Fruit fly (Drosophila melanogaster) whole organism, embryonic: Measurements from ENCODE around the gene CG10140.

Source experiments
- Blimp-1 ChIP-seq: fragments of 200-800 bp; sonication (Bioruptor generic); optimal IDR thresholded peaks from 3 replicates; lab custom pipeline; 2018; ENCODE audit warnings: missing biosample characterization, missing genetic modification characterization, mild to moderate bottlenecking, moderate library complexity, missing genetic modification reagents
- CG10979 ChIP-seq: fragments of 200-800 bp; sonication (Bioruptor generic); optimal IDR thresholded peaks from 2 replicates; lab custom pipeline; 2018; ENCODE audit warnings: missing biosample characterization, mild to moderate bottlenecking, missing genetic modification characterization, moderate library complexity
- CG11504 ChIP-seq: fragments of 200-800 bp; sonication (Bioruptor generic); optimal IDR thresholded peaks from 3 replicates; lab custom pipeline; 2019; ENCODE audit warnings: missing biosample characterization, mild to moderate bottlenecking, missing genetic modification characterization, moderate library complexity
- CG11560 ChIP-seq: fragments of 200-800 bp; sonication (Bioruptor generic); IDR thresholded peaks from 3 replicates; pipeline ENCODE4 v1.3.6; 2022; ENCODE audit warnings: missing biosample characterization, missing genetic modification characterization
- CG11696 ChIP-seq: fragments of 200-800 bp; sonication (Bioruptor generic); IDR thresholded peaks from 2 replicates; pipeline ENCODE4 v1.3.6; 2022; ENCODE audit warnings: missing biosample characterization, missing genetic modification characterization
- CG13287 ChIP-seq: fragments of 200-800 bp; sonication (Bioruptor generic); IDR thresholded peaks from 2 replicates; pipeline ENCODE4 v1.3.6; 2022; ENCODE audit warnings: missing biosample characterization, missing genetic modification characterization; ENCODE audit not compliant: partially characterized antibody
- CG14710 ChIP-seq: fragments of 200-800 bp; sonication (Bioruptor generic); optimal IDR thresholded peaks from 3 replicates; lab custom pipeline; 2019; ENCODE audit warnings: missing biosample characterization, mild to moderate bottlenecking, missing genetic modification characterization, moderate library complexity
- CG1529 ChIP-seq: fragments of 200-800 bp; sonication (Bioruptor generic); optimal IDR thresholded peaks from 3 replicates; lab custom pipeline; 2018; ENCODE audit warnings: missing biosample characterization, missing genetic modification characterization
- CG15601 ChIP-seq: fragments of 200-800 bp; sonication (Bioruptor generic); optimal IDR thresholded peaks from 3 replicates; lab custom pipeline; 2019; ENCODE audit warnings: missing biosample characterization, mild to moderate bottlenecking, missing genetic modification characterization, moderate library complexity
- CG17361 ChIP-seq: fragments of 200-800 bp; sonication (Bioruptor generic); IDR thresholded peaks from 3 replicates; pipeline ENCODE4 v1.3.6; 2022; ENCODE audit warnings: missing biosample characterization, missing genetic modification characterization
- CG17829 ChIP-seq: fragments of 200-800 bp; optimal IDR thresholded peaks from 2 replicates; lab custom pipeline; 2019; ENCODE audit warnings: missing biosample characterization, mild to moderate bottlenecking, missing genetic modification characterization, moderate library complexity
- CG18262 ChIP-seq: fragments of 200-800 bp; optimal IDR thresholded peaks from 3 replicates; lab custom pipeline; 2019; ENCODE audit warnings: missing biosample characterization, mild to moderate bottlenecking, missing genetic modification characterization, moderate library complexity
- CG2712 ChIP-seq: fragments of 200-800 bp; optimal IDR thresholded peaks from 3 replicates; lab custom pipeline; 2019; ENCODE audit warnings: missing biosample characterization, mild to moderate bottlenecking, missing genetic modification characterization, moderate library complexity
- CG31388 ChIP-seq: fragments of 200-800 bp; sonication (Bioruptor generic); optimal IDR thresholded peaks from 2 replicates; lab custom pipeline; 2016; ENCODE audit warnings: missing biosample characterization, missing genetic modification characterization
- CG6272 ChIP-seq: fragments of 200-800 bp; sonication (Bioruptor generic); IDR thresholded peaks from 2 replicates; pipeline ENCODE4 v1.3.6; 2022; ENCODE audit warnings: missing biosample characterization, missing genetic modification characterization
- CG6765 ChIP-seq: fragments of 200-800 bp; sonication (Bioruptor generic); optimal IDR thresholded peaks from 3 replicates; lab custom pipeline; 2017; ENCODE audit warnings: missing biosample characterization, mild to moderate bottlenecking, missing genetic modification characterization
- CG9727 ChIP-seq: fragments of 200-800 bp; sonication (Bioruptor generic); optimal IDR thresholded peaks from 3 replicates; lab custom pipeline; 2017; ENCODE audit warnings: missing biosample characterization, mild to moderate bottlenecking, missing genetic modification characterization
- Dip3 ChIP-seq: fragments of 200-800 bp; sonication (Bioruptor generic); optimal IDR thresholded peaks from 3 replicates; lab custom pipeline; 2016; ENCODE audit warnings: missing biosample characterization, missing genetic modification characterization
- Doc2 ChIP-seq: fragments of 200-800 bp; sonication (Bioruptor generic); IDR thresholded peaks from 2 replicates; pipeline ENCODE4 v1.3.6; 2022; ENCODE audit warnings: missing biosample characterization, missing genetic modification characterization
- Lpt ChIP-seq: fragments of >200 bp; optimal IDR thresholded peaks from 2 replicates; lab custom pipeline; 2018; ENCODE audit warnings: missing biosample characterization, missing genetic modification characterization
- MTF-1 ChIP-seq: fragments of 200-800 bp; sonication (Bioruptor generic); optimal IDR thresholded peaks from 2 replicates; lab custom pipeline; 2018; ENCODE audit warnings: missing biosample characterization, mild to moderate bottlenecking, missing genetic modification characterization, borderline replicate concordance
- Med ChIP-seq: fragments of 200-800 bp; sonication (Bioruptor generic); peaks from one replicate; lab custom pipeline; 2016; ENCODE audit warnings: missing biosample characterization, missing genetic modification characterization, mild to moderate bottlenecking, inconsistent platforms, moderate library complexity
- NC2β ChIP-seq: fragments of 200-800 bp; sonication (Bioruptor generic); optimal IDR thresholded peaks from 2 replicates; lab custom pipeline; 2016; ENCODE audit warnings: missing biosample characterization, missing genetic modification characterization
- Nf-YC ChIP-seq: fragments of 200-800 bp; optimal IDR thresholded peaks from 3 replicates; lab custom pipeline; 2019; ENCODE audit warnings: missing biosample characterization, mild to moderate bottlenecking, missing genetic modification characterization, moderate library complexity
- Six4 ChIP-seq: fragments of 200-800 bp; sonication (Bioruptor generic); optimal IDR thresholded peaks from 2 replicates; lab custom pipeline; 2016; ENCODE audit warnings: missing biosample characterization, missing genetic modification characterization
- Sox102F ChIP-seq: fragments of 200-800 bp; sonication (Bioruptor generic); optimal IDR thresholded peaks from 2 replicates; lab custom pipeline; 2018; ENCODE audit warnings: missing biosample characterization, mild to moderate bottlenecking, missing genetic modification characterization, moderate library complexity
- bsh ChIP-seq, 2 experiments: fragments of 200-800 bp; sonication (Bioruptor generic); optimal IDR thresholded peaks; 2 replicates each; lab custom pipeline; 2017 to 2018; ENCODE audit warnings: mild to moderate bottlenecking in 2 of 2, missing biosample characterization in 2 of 2, missing genetic modification characterization in 2 of 2, moderate library complexity in 1 of 2
- cad ChIP-seq: fragments of >200 bp; optimal IDR thresholded peaks from 2 replicates; lab custom pipeline; 2017; ENCODE audit warnings: missing biosample characterization, missing genetic modification characterization
- dmrt11E ChIP-seq: fragments of 200-800 bp; sonication (Bioruptor generic); optimal IDR thresholded peaks from 3 replicates; lab custom pipeline; 2018; ENCODE audit warnings: missing biosample characterization, mild to moderate bottlenecking, missing genetic modification characterization, moderate library complexity
- ems ChIP-seq: fragments of 200-800 bp; sonication (Bioruptor generic); optimal IDR thresholded peaks from 3 replicates; lab custom pipeline; 2016; ENCODE audit warnings: missing biosample characterization, missing genetic modification characterization
- gem ChIP-seq: fragments of 200-800 bp; sonication (Bioruptor generic); optimal IDR thresholded peaks from 2 replicates; lab custom pipeline; 2019; ENCODE audit warnings: missing biosample characterization, mild to moderate bottlenecking, missing genetic modification characterization, moderate library complexity
- lola ChIP-seq, 3 experiments: fragments of >200 bp in 2 of 3; fragments of 200-800 bp in 1 of 3; sonication (Bioruptor generic) in 1 of 3; optimal IDR thresholded peaks; 2 replicates each; lab custom pipeline; 2017 to 2019; ENCODE audit warnings: missing biosample characterization in 3 of 3, missing genetic modification characterization in 3 of 3, mild to moderate bottlenecking in 1 of 3, moderate library complexity in 1 of 3
- maf-S ChIP-seq: fragments of 200-800 bp; sonication (Bioruptor generic); optimal IDR thresholded peaks from 2 replicates; lab custom pipeline; 2016; ENCODE audit warnings: missing biosample characterization, missing genetic modification characterization
- nerfin-2 ChIP-seq: fragments of 200-800 bp; sonication (Bioruptor generic); IDR thresholded peaks from 2 replicates; pipeline ENCODE4 v1.3.6; 2022; ENCODE audit warnings: missing biosample characterization, missing genetic modification characterization; ENCODE audit not compliant: partially characterized antibody
- phol ChIP-seq: fragments of 200-800 bp; sonication (Bioruptor generic); optimal IDR thresholded peaks from 3 replicates; lab custom pipeline; 2018; ENCODE audit warnings: missing biosample characterization, mild to moderate bottlenecking, missing genetic modification characterization, moderate library complexity
- pita ChIP-seq: fragments of 200-800 bp; sonication (Bioruptor generic); optimal IDR thresholded peaks from 2 replicates; lab custom pipeline; 2017; ENCODE audit warnings: missing biosample characterization, mild to moderate bottlenecking, missing genetic modification characterization
- pzg ChIP-seq: fragments of 200-800 bp; sonication (Bioruptor generic); optimal IDR thresholded peaks from 3 replicates; lab custom pipeline; 2018; ENCODE audit warnings: missing biosample characterization, mild to moderate bottlenecking, missing genetic modification characterization, moderate library complexity
- sens ChIP-seq: fragments of 200-800 bp; sonication (Bioruptor generic); peaks from one replicate; lab custom pipeline; 2016; ENCODE audit warnings: missing biosample characterization, missing genetic modification characterization
- slp2 ChIP-seq: fragments of 200-800 bp; sonication (Bioruptor generic); optimal IDR thresholded peaks from 2 replicates; lab custom pipeline; 2016; ENCODE audit warnings: missing biosample characterization, missing genetic modification characterization
- tio ChIP-seq: fragments of 200-800 bp; sonication (Bioruptor generic); optimal IDR thresholded peaks from 2 replicates; lab custom pipeline; 2017; ENCODE audit warnings: missing biosample characterization, missing genetic modification characterization, inconsistent platforms
- ttk ChIP-seq: fragments of 200-800 bp; sonication (Bioruptor generic); IDR thresholded peaks from 2 replicates; pipeline ENCODE4 v2.1.2; 2022; ENCODE audit warnings: missing biosample characterization, missing genetic modification characterization
- unpg ChIP-seq: fragments of 200-800 bp; sonication (Bioruptor generic); optimal IDR thresholded peaks from 3 replicates; lab custom pipeline; 2018; ENCODE audit warnings: missing biosample characterization, mild to moderate bottlenecking, missing genetic modification characterization, moderate library complexity
- zen ChIP-seq: fragments of 200-800 bp; sonication (Bioruptor generic); optimal IDR thresholded peaks from 3 replicates; lab custom pipeline; 2018; ENCODE audit warnings: missing biosample characterization, mild to moderate bottlenecking, missing genetic modification characterization, moderate library complexity

The CG10140 gene

DNA sequence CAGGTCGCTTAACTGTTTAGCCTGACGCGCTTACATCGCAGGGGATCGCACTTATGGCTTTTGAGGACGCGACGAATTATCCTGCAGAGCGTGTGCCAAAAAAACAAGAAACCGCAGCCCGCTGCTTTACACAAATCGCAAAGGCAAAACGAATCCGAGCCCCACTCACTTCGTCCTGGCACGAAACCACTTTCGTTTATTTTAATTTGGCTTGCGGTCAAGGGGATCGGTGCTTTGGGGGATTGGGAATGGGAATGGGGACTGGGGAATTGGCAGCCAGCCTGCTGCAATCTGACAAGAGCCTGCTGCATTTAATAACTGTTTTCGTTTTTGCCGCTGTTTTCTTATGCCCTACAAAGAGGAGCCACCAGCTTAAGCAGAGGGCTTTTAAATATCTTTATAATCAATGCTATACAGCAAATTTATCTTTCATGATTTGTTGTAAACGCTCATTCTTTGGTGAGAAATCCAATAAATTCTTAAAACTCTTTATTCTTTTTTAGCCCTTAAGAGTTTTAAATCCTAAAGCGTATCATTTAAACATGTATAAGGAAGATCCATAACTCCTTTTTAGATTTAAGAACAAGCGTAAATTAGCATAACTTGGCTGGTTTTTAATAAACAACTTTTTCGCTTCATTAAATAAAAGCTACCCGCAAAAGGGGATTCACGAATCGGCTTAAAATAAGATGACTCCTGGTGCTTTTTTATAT lies 30.3 kb downstream of the CG10140 start:
- TF ChIP-seq unpg (GFP tag; lab: Kevin White, UChicago) (no peak), sens (GFP tag; lab: Kevin White, UChicago) (peak; percentile 11)

DNA sequence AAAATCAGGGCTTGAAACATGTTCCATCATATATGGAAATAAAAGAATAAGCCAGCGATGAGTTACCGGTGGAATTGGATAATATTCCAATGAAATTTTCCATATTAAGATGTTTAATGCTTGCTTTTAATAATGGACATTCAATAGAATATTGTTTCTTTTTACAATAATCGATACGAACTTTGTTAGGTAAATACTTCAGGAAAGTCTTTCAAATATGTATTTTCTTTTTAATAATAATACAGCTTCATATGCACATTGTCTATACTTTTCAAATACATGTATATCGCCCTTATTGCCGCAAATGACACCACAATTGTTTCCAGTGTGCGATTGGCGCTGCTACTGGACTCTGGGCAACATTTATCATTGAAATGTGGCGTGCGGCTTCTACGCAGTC lies 33.4 kb downstream of the CG10140 start:
- TF ChIP-seq CG14710 = peak; percentile 3
- TF ChIP-seq Med (GFP tag; lab: Kevin White, UChicago) = peak; percentile 41
- peak; percentile 6 for TF ChIP-seq gem (tag; lab: Kevin White, UChicago)
- no peak for TF ChIP-seq Dip3 (GFP tag; lab: Kevin White, UChicago)
- peak; percentile 11 for TF ChIP-seq CG17829
- peak in 1 of 3 experiments; percentile 48 for TF ChIP-seq lola (GFP tag; optimal IDR thresholded peaks at IDR 0.05; lab: Kevin White, UChicago)
- TF ChIP-seq CG9727 (GFP tag; lab: Kevin White, UChicago) = peak; percentile 37
- TF ChIP-seq CG18262 (tag; lab: Kevin White, UChicago) = peak; percentile 20
- TF ChIP-seq Doc2 = no peak
- no peak for TF ChIP-seq CG6765
- peak; percentile 6 for TF ChIP-seq CG10979 (tag; lab: Kevin White, UChicago)
- no peak for TF ChIP-seq CG6272
- peak; percentile 40 for TF ChIP-seq dmrt11E (tag; lab: Kevin White, UChicago)
- peak; percentile 84 for TF ChIP-seq sens (GFP tag; lab: Kevin White, UChicago)
- peak; percentile 20 for TF ChIP-seq tio (GFP tag; lab: Kevin White, UChicago)
- TF ChIP-seq CG11504 (tag; lab: Kevin White, UChicago) = peak; percentile 24
- peak; percentile 2 for TF ChIP-seq CG2712 (tag; lab: Kevin White, UChicago)
- TF ChIP-seq phol (tag; lab: Kevin White, UChicago) = peak; percentile 18
- 0 out of 3 replicates have a peak, but pooled peaks have one; percentile 37 for TF ChIP-seq CG17361 (GFP tag; lab: Robert Waterston, UW)
- TF ChIP-seq bsh (GFP tag; optimal IDR thresholded peaks at IDR 0.05; lab: Kevin White, UChicago) = peak in 1 of 2 experiments; percentile 12

DNA sequence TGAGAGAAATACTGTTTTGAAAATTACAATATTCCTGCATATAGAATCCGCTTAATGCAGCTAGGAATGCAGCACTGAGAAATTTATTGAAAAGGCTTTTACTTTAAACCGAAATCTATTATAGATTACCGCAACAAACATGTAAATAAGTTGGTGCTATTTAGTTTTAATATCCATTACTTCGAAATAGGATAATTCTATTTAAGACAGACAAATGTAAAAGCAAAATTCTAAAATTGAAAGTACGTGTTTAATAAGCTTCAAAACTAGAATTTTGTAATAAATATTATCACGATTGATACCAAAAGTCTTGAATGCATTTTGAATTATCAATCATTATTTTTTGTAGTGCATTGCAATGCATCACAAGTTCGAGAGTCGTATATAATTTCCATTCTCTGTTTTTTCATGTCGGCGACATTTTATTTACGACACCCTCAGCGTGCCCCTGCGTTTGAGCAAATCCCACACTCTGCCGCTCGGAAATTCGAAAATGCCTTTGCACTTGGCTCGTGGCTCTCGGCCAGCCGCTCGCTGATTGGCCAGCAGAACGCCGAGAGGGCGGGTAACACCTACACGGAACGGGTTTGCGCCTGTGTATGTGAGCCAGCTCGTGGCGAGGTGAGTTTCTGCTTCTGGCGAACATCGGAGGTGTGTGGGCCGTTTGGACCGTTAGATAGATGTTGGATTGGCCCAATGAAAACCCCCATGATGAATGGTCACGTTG lies 37.0 kb downstream of the CG10140 start:
- TF ChIP-seq MTF-1 (GFP tag; lab: Kevin White, UChicago) (peak; percentile 57), Blimp-1 (GFP tag; lab: Kevin White, UChicago) (peak; percentile 36), slp2 (GFP tag; lab: Kevin White, UChicago) (peak; percentile 5), cad (GFP tag; lab: Kevin White, UChicago) (peak; percentile 57), CG15601 (tag; lab: Kevin White, UChicago) (no peak), bsh (GFP tag; optimal IDR thresholded peaks at IDR 0.05; lab: Kevin White, UChicago) (peak in 1 of 2 experiments; percentile 18), pzg (no peak), ems (no peak), Lpt (GFP tag; lab: Kevin White, UChicago) (no peak), CG11696 (GFP tag; lab: Robert Waterston, UW) (no peak), pita (GFP tag; lab: Kevin White, UChicago) (no peak), CG1529 (GFP tag; lab: Kevin White, UChicago) (no peak), sens (GFP tag; lab: Kevin White, UChicago) (peak; percentile 96), Sox102F (GFP tag; lab: Kevin White, UChicago) (peak; percentile 20), CG14710 (peak; percentile 76), maf-S (no peak), NC2β (GFP tag; lab: Kevin White, UChicago) (no peak), phol (tag; lab: Kevin White, UChicago) (peak; percentile 67), ttk (GFP tag; lab: Robert Waterston, UW) (no peak), CG31388 (GFP tag; lab: Kevin White, UChicago) (no peak), nerfin-2 (GFP tag; lab: Robert Waterston, UW) (no peak), Nf-YC (tag; lab: Kevin White, UChicago) (peak; percentile 98), CG11560 (tag; lab: Robert Waterston, UW) (no peak), CG13287 (GFP tag; lab: Robert Waterston, UW) (0 out of 2 replicates have a peak, but pooled peaks have one; percentile 21), CG9727 (GFP tag; lab: Kevin White, UChicago) (peak; percentile 69), Six4 (no peak), zen (tag; lab: Kevin White, UChicago) (peak; percentile 2)
